Worm (Caenorhabditis elegans): Measurements from ENCODE around the gene brp-1.
A peak's percentile ranks its signal among the peaks of the same experiment; 100 is the strongest.

Gene brp-1

ce11 chrIII:11985066-11985465 is 35.3 kb upstream of the brp-1 start:
- no peak for TF ChIP-seq lsy-2 (tag; optimal IDR thresholded peaks at IDR 0.05)
- no peak for TF ChIP-seq ceh-43 (GFP tag; optimal IDR thresholded peaks at IDR 0.05)
- TF ChIP-seq zip-8 (tag; optimal IDR thresholded peaks at IDR 0.05): no peak
- no peak for TF ChIP-seq lin-13 (tag; optimal IDR thresholded peaks at IDR 0.05)
- TF ChIP-seq snpc-4 (tag; optimal IDR thresholded peaks at IDR 0.05): no peak
- TF ChIP-seq mls-2 (tag; optimal IDR thresholded peaks at IDR 0.05): no peak
- no peak for TF ChIP-seq nhr-12 (tag; optimal IDR thresholded peaks at IDR 0.05)
- no peak for TF ChIP-seq cnd-1 (tag; optimal IDR thresholded peaks at IDR 0.05)
- no peak for TF ChIP-seq nhr-76 (tag; optimal IDR thresholded peaks at IDR 0.05)
- no peak for TF ChIP-seq unc-120 (tag; optimal IDR thresholded peaks at IDR 0.05; ENCODE audit: poor library complexity, severe bottlenecking)
- TF ChIP-seq ceh-39 (tag; optimal IDR thresholded peaks at IDR 0.05): no peak
- TF ChIP-seq ztf-11 (tag; optimal IDR thresholded peaks at IDR 0.05): no peak
- TF ChIP-seq M03D4.4 (tag; optimal IDR thresholded peaks at IDR 0.05): no peak

- no peak for TF ChIP-seq zip-8 (tag; optimal IDR thresholded peaks at IDR 0.05)
- no peak for TF ChIP-seq ham-2 (GFP tag; optimal IDR thresholded peaks at IDR 0.05)
- TF ChIP-seq sem-2 (GFP tag; optimal IDR thresholded peaks at IDR 0.05): no peak
- TF ChIP-seq mep-1 (tag; optimal IDR thresholded peaks at IDR 0.05): peak; percentile 9
Observed at ce11 chrIII:11989823-11990222, 30.5 kb upstream of the brp-1 start, which contains the start of gene wah-1. Gene wah-1 (plus strand): TSS chrIII:11990167.

- TF ChIP-seq ces-1 (GFP tag; optimal IDR thresholded peaks at IDR 0.05) (no peak), nhr-237 (tag; optimal IDR thresholded peaks at IDR 0.05) (no peak), cnd-1 (tag; optimal IDR thresholded peaks at IDR 0.05) (no peak), flh-1 (GFP tag; optimal IDR thresholded peaks at IDR 0.05) (no peak), mep-1 (tag; optimal IDR thresholded peaks at IDR 0.05) (no peak), blmp-1 (tag; optimal IDR thresholded peaks at IDR 0.05) (no peak), pha-4 (tag; optimal IDR thresholded peaks at IDR 0.05) (no peak), bed-3 (GFP tag; optimal IDR thresholded peaks at IDR 0.05) (no peak), elt-3 (tag; optimal IDR thresholded peaks at IDR 0.05) (no peak), ham-2 (GFP tag; optimal IDR thresholded peaks at IDR 0.05) (no peak), sptf-1 (tag; optimal IDR thresholded peaks at IDR 0.05) (no peak), tbx-8 (GFP tag; optimal IDR thresholded peaks at IDR 0.05) (no peak), unc-62 (GFP tag; optimal IDR thresholded peaks at IDR 0.05) (no peak)
Observed at ce11 chrIII:11991654-11992292, 28.6 kb upstream of the brp-1 start.

ce11 chrIII:11995783-11996182 is 24.6 kb upstream of the brp-1 start:
- no peak for TF ChIP-seq elt-1 (tag; optimal IDR thresholded peaks at IDR 0.05; ENCODE audit: borderline replicate concordance, insufficient read depth)
- TF ChIP-seq ceh-83 (GFP tag; optimal IDR thresholded peaks at IDR 0.05): no peak
- TF ChIP-seq ces-1 (GFP tag; optimal IDR thresholded peaks at IDR 0.05): no peak
- no peak for TF ChIP-seq nhr-12 (tag; optimal IDR thresholded peaks at IDR 0.05)
- TF ChIP-seq unc-39 (tag; optimal IDR thresholded peaks at IDR 0.05): no peak
- TF ChIP-seq mls-2 (tag; optimal IDR thresholded peaks at IDR 0.05): no peak
- TF ChIP-seq mab-5 (tag; optimal IDR thresholded peaks at IDR 0.05): no peak
- TF ChIP-seq mep-1 (tag; optimal IDR thresholded peaks at IDR 0.05): no peak

- no peak for TF ChIP-seq nhr-76 (tag; optimal IDR thresholded peaks at IDR 0.05)
- TF ChIP-seq bed-3 (GFP tag; optimal IDR thresholded peaks at IDR 0.05): no peak
- no peak for TF ChIP-seq drap-1 (GFP tag; optimal IDR thresholded peaks at IDR 0.05)
- TF ChIP-seq zip-8 (tag; optimal IDR thresholded peaks at IDR 0.05): no peak
- no peak for TF ChIP-seq blmp-1 (tag; optimal IDR thresholded peaks at IDR 0.05)
- no peak for TF ChIP-seq ham-2 (GFP tag; optimal IDR thresholded peaks at IDR 0.05)
- TF ChIP-seq ztf-11 (tag; optimal IDR thresholded peaks at IDR 0.05): no peak
- TF ChIP-seq unc-120 (tag; optimal IDR thresholded peaks at IDR 0.05; ENCODE audit: poor library complexity, severe bottlenecking): no peak
- TF ChIP-seq nhr-237 (tag; optimal IDR thresholded peaks at IDR 0.05): no peak
- no peak for TF ChIP-seq lsy-2 (tag; optimal IDR thresholded peaks at IDR 0.05)
- no peak for TF ChIP-seq sem-2 (GFP tag; optimal IDR thresholded peaks at IDR 0.05)
- no peak for TF ChIP-seq ceh-39 (tag; optimal IDR thresholded peaks at IDR 0.05)
- TF ChIP-seq mab-5 (tag; optimal IDR thresholded peaks at IDR 0.05): no peak
- TF ChIP-seq mls-2 (tag; optimal IDR thresholded peaks at IDR 0.05): no peak
- no peak for TF ChIP-seq ceh-43 (GFP tag; optimal IDR thresholded peaks at IDR 0.05)
- TF ChIP-seq cnd-1 (tag; optimal IDR thresholded peaks at IDR 0.05): no peak
- no peak for TF ChIP-seq nhr-28 (tag; optimal IDR thresholded peaks at IDR 0.05)
- no peak for TF ChIP-seq sptf-1 (tag; optimal IDR thresholded peaks at IDR 0.05)
Observed at ce11 chrIII:11999543-11999942, 20.8 kb upstream of the brp-1 start.
